Worm (Caenorhabditis elegans) whole organism, L3 larva: ENCODE data around the gene ubq-1.

Source experiments
- ZK546.5 ChIP-seq: sonication (generic microtip); optimal IDR thresholded peaks from 2 replicates; lab custom pipeline; 2017; ENCODE audit warnings: missing biosample characterization, missing genetic modification characterization
- ama-1 ChIP-seq: fragments of 150-350 bp; optimal IDR thresholded peaks from 2 replicates; lab custom pipeline; 2018
- ceh-16 ChIP-seq: sonication (generic microtip); optimal IDR thresholded peaks from 2 replicates; lab custom pipeline; 2017; ENCODE audit warnings: missing biosample characterization, missing genetic modification characterization
- fos-1 ChIP-seq: fragments of 150-350 bp; optimal IDR thresholded peaks from 2 replicates; lab custom pipeline; 2014; ENCODE audit warnings: missing biosample characterization, missing genetic modification characterization
- nhr-23 ChIP-seq: fragments of 150-350 bp; optimal IDR thresholded peaks from 2 replicates; lab custom pipeline; 2014; ENCODE audit warnings: missing biosample characterization, missing genetic modification reagents, missing genetic modification characterization
- nhr-25 ChIP-seq: sonication (generic microtip); optimal IDR thresholded peaks from 2 replicates; lab custom pipeline; 2017; ENCODE audit warnings: missing biosample characterization, missing genetic modification characterization
- nhr-76 ChIP-seq: fragments of 150-350 bp; sonication (generic microtip); optimal IDR thresholded peaks from 5 replicates; lab custom pipeline; 2014; ENCODE audit warnings: missing biosample characterization, missing genetic modification characterization
- skn-1 ChIP-seq: fragments of 150-350 bp; optimal IDR thresholded peaks from 2 replicates; lab custom pipeline; 2014; ENCODE audit warnings: missing biosample characterization, missing genetic modification characterization
- unc-39 ChIP-seq: sonication (generic microtip); optimal IDR thresholded peaks from 4 replicates; lab custom pipeline; 2017; ENCODE audit warnings: missing biosample characterization, missing genetic modification characterization
- zag-1 ChIP-seq: fragments of 150-350 bp; optimal IDR thresholded peaks from 2 replicates; lab custom pipeline; 2014; ENCODE audit warnings: missing biosample characterization, missing genetic modification characterization
- ztf-11 ChIP-seq: fragments of 150-350 bp; optimal IDR thresholded peaks from 2 replicates; lab custom pipeline; 2014; ENCODE audit warnings: missing biosample characterization, missing genetic modification characterization

DNA sequence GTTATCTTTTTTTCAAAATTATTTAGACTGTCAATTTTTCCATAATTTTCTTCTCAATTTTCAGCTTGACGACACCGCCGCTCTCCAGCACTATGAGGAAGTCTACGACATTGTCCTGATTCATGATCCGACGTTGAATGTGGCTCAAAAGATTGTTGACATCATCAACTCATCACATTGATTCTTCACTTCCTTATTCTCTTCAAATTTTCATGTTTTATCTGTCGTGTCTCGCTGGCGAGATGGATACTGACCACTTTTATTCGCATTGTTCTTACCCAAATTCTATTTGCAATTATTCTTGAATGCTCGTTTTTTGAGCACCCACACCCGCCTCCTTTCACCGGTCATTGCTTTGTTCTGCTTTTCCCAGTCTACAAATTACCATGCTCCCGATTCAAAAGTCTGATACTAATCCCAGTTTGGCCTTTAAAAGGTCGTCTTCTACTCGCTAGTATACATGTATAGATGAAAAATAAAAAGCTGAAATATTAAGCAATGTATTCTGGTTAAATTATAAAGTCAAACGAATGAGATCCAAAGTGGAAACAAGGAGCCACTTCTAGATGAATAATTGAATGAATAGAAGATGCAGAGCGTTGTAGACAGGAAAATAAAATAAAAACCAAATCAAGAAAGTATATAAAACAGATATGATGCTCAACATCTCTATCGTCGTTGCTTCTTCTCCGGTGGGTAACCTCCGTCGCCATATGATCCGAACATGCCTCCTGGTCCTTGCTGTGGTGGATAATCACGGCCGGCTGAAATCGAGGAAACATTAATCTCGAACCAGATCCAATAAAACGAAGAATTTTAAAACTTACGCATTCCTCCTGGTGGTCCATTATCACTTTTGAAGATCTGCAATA, 13.2 kb downstream of the ubq-1 start:
- TF ChIP-seq ZK546.5 (tag; lab: Kevin White, UChicago) (no peak), zag-1 (tag; lab: Kevin White, UChicago) (no peak), fos-1 (tag; lab: Kevin White, UChicago) (no peak), ama-1 (lab: Kevin White, UChicago) (peak; percentile 35), nhr-23 (tag; lab: Kevin White, UChicago) (peak; percentile 42), skn-1 (tag; lab: Kevin White, UChicago) (no peak), unc-39 (no peak), nhr-76 (no peak), ceh-16 (tag; lab: Kevin White, UChicago) (no peak), ztf-11 (tag; lab: Kevin White, UChicago) (no peak), nhr-25 (tag; lab: Kevin White, UChicago) (peak; percentile 67)
